Worm (Caenorhabditis elegans): Measurements from ENCODE around the gene clp-6.

Gene clp-6

DNA sequence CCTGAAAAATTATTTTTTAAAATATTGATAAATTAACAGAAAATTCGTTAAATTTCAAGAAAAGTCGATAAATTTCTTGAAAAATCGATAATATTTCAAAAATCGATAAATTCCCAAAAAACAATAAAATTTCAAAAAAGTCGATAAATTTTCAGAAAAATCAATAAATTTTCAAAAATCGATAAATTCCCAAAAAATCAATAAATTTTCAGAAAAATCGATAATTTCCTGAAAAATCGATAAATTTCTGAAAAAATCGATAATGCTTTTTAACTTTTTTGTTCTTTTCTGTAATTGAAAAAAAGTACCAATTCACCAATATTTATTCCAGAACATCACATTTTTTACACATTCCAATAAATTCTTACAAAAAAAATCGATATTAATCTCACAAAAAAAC is 320 bp upstream of the clp-6 start:
- TF ChIP-seq ceh-28 (tag; optimal IDR thresholded peaks at IDR 0.05): peak; percentile 98
- no peak for TF ChIP-seq unc-130 (GFP tag; optimal IDR thresholded peaks at IDR 0.05)
- TF ChIP-seq sdz-12 (GFP tag; optimal IDR thresholded peaks at IDR 0.05): no peak
- TF ChIP-seq php-3 (GFP tag; IDR thresholded peaks at IDR 0.05): no peak
- no peak for TF ChIP-seq saeg-2 (GFP tag; IDR thresholded peaks at IDR 0.05)
- no peak for TF ChIP-seq mep-1 (tag; optimal IDR thresholded peaks at IDR 0.05)
- TF ChIP-seq tra-1 (GFP tag; IDR thresholded peaks at IDR 0.05): no peak
- TF ChIP-seq spr-3 (GFP tag; optimal IDR thresholded peaks at IDR 0.05): no peak

DNA sequence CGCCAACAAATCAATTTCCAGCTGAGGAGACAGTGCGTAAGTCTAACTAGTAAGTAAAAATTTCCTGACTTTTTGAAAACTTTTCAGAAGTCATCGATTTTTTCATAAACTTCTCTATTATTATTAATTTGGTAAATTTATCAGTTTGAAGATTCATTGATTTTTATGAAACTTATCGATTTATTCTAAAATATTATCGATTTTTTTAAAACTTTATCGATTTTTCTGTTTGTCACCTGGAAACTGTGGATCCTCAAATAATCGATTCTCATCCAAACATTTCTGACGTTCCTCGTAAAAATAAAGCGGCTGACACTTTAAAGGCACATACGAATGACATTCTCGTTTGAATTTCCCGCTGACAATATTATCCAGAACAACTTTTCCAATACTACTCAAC is 861 bp downstream of the clp-6 start:
- TF ChIP-seq unc-130 (GFP tag; optimal IDR thresholded peaks at IDR 0.05): no peak
- TF ChIP-seq ceh-28 (tag; optimal IDR thresholded peaks at IDR 0.05): peak; percentile 75

DNA sequence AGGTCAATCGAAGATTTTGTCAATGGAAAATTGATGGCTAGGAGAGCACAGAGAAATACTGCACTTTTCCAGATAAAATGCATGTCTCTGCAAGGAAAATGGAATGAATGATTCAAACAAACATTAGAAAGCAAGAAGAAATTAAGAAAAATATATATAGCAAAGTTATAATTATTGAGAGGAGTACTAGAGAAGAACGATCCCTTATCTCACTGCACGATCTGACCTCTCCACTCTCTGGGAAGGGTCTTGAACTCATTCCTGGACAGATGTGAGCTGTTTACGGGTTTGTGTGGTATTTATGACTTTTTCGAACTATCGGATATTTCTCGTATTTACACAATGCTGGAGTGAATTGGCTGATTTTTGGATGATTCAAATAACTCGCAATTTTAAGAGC is 4.6 kb downstream of the clp-6 start, which contains the start of gene Y77E11A.23:
Y77E11A.23 (minus strand) TSS at position 107 of the 400 bp plus-strand sequence.
- TF ChIP-seq php-3 (GFP tag; IDR thresholded peaks at IDR 0.05): no peak
- TF ChIP-seq nhr-42 (GFP tag; IDR thresholded peaks at IDR 0.05): no peak
- TF ChIP-seq saeg-2 (GFP tag; IDR thresholded peaks at IDR 0.05): no peak
- no peak for TF ChIP-seq lir-3 (tag; optimal IDR thresholded peaks at IDR 0.05)
- no peak for TF ChIP-seq gei-8 (GFP tag; optimal IDR thresholded peaks at IDR 0.05)
- no peak for TF ChIP-seq ZK337.2 (GFP tag; IDR thresholded peaks at IDR 0.05)
- TF ChIP-seq nhr-10 (tag; optimal IDR thresholded peaks at IDR 0.05): no peak
- no peak for TF ChIP-seq daf-8 (GFP tag; IDR thresholded peaks at IDR 0.05)
- TF ChIP-seq pqm-1 (tag; optimal IDR thresholded peaks at IDR 0.05): no peak

DNA sequence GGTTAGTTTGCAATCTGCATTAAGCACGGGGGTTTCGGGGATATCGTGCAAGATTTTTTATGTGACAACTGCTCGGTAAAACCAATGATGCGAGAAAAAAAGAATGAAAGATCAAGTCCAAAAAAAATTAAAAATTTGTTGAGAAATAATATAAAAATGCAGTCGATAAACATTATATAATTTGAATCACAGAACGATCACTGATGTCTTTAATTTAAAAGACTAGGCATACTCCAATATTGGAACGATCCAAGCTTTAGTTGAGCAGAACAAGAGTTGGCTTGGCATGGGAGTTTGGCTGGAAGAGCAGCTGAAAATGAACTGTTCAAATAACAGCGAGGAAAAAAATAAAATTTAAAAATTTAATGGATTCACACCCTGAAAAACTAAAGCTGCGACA is 7.6 kb downstream of the clp-6 start, which contains the start of gene clec-171:
clec-171 (minus strand) TSS at position 101 of the 400 bp plus-strand sequence.
- no peak for TF ChIP-seq Y48G9A.11 (GFP tag; IDR thresholded peaks at IDR 0.05)
- TF ChIP-seq ceh-28 (tag; optimal IDR thresholded peaks at IDR 0.05): no peak
- TF ChIP-seq daf-16 (GFP tag; optimal IDR thresholded peaks at IDR 0.05): no peak
- no peak for TF ChIP-seq daf-16 (tag; optimal IDR thresholded peaks at IDR 0.05)
- no peak for TF ChIP-seq nhr-76 (tag; optimal IDR thresholded peaks at IDR 0.05)
- TF ChIP-seq ceh-20 (GFP tag; IDR thresholded peaks at IDR 0.05): no peak
- TF ChIP-seq lsy-2 (tag; optimal IDR thresholded peaks at IDR 0.05): no peak
- no peak for TF ChIP-seq snpc-1.2 (GFP tag; IDR thresholded peaks at IDR 0.05)
- no peak for TF ChIP-seq mxl-2 (GFP tag; conservative IDR thresholded peaks at IDR 0.05)
- no peak for TF ChIP-seq egl-43 (GFP tag; IDR thresholded peaks at IDR 0.05)

DNA sequence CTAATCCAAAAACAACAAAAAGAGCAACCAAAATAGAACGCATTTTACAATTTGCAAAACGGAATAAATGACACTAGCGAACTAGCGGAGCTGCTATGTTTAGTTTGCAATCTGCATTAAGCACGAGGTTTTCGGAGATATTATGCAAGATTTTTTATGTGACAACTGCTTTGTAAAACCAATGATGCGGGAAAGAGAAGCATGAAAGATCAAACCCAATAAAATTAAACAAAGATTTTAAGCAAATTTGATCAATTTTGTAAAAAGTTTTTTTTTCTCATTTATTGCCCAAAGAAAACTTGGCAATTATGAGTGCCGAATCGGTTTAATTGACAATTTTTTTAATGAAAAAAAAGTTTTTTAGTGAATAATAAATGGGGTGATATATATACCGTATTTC is 9.9 kb downstream of the clp-6 start, which contains the start of gene Y77E11A.8:
Y77E11A.8 (minus strand) TSS at position 101 of the 400 bp plus-strand sequence.
- TF ChIP-seq aha-1 (tag) (no peak), dmd-6 (GFP tag; IDR thresholded peaks at IDR 0.05) (no peak), ceh-28 (tag; optimal IDR thresholded peaks at IDR 0.05) (no peak), ztf-11 (tag; optimal IDR thresholded peaks at IDR 0.05) (no peak), ZK546.5 (tag; optimal IDR thresholded peaks at IDR 0.05) (no peak), nhr-10 (tag; optimal IDR thresholded peaks at IDR 0.05) (no peak), mdl-1 (tag; optimal IDR thresholded peaks at IDR 0.05) (no peak), daf-16 (GFP tag; optimal IDR thresholded peaks at IDR 0.05) (no peak), daf-16 (tag; optimal IDR thresholded peaks at IDR 0.05) (no peak), nhr-48 (tag; optimal IDR thresholded peaks at IDR 0.05) (no peak), nhr-6 (tag; optimal IDR thresholded peaks at IDR 0.05) (no peak), egl-43 (GFP tag; IDR thresholded peaks at IDR 0.05) (no peak), zfp-3 (GFP tag; conservative IDR thresholded peaks at IDR 0.05) (no peak), Y105C5A.15 (GFP tag; IDR thresholded peaks at IDR 0.05) (no peak), T26A8.4 (GFP tag; IDR thresholded peaks at IDR 0.05) (no peak), php-3 (GFP tag; IDR thresholded peaks at IDR 0.05) (no peak), F26F4.8 (GFP tag; conservative IDR thresholded peaks at IDR 0.05) (no peak), jun-1 (tag; optimal IDR thresholded peaks at IDR 0.05) (no peak)

All from whole organism, L4 larva.